Fruit fly (Drosophila melanogaster) whole organism: ENCODE measurements around the gene FipoQ.

Source experiments
- Dll ChIP-seq: fragments of >200 bp; optimal IDR thresholded peaks from 2 replicates; lab custom pipeline; 2017
- EcR ChIP-seq, 2 experiments: fragments of >200 bp; optimal IDR thresholded peaks; 2 replicates each; lab custom pipeline; 2017; ENCODE audit warnings: missing biosample characterization in 2 of 2, missing genetic modification characterization in 2 of 2, missing genetic modification reagents in 2 of 2
- pan ChIP-seq: fragments of >200 bp; optimal IDR thresholded peaks from 2 replicates; lab custom pipeline; 2017
- psq ChIP-seq: fragments of >200 bp; optimal IDR thresholded peaks from 2 replicates; lab custom pipeline; 2017
- usp ChIP-seq: fragments of >200 bp; optimal IDR thresholded peaks from 2 replicates; lab custom pipeline; 2017; ENCODE audit warnings: missing biosample characterization, missing genetic modification characterization, mixed read lengths

DNA sequence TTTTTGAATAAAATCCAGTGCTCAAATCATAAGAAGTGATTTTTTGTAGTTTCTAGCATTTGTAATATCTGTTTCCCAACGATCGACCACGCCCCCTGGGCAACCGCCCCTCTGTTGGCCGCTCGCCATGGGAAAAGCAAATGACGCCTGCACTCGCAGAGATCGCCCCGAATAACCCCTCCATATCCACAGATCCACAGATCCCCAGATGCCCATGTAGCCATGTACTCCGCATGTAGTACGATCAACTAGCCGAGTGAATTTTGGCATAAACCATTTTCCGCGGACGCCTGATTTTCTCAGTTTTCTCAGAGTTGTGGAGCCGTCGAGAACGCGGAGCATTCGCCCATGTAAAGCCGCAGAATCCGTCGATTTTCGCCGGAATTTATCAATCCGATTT, at the start of gene FipoQ:
- TF ChIP-seq usp (GFP tag; lab: Kevin White, UChicago): no peak
- no peak for TF ChIP-seq psq
- TF ChIP-seq EcR (GFP tag; optimal IDR thresholded peaks at IDR 0.05; lab: Kevin White, UChicago): no peak
- no peak for TF ChIP-seq Dll (lab: Kevin White, UChicago)
- no peak for TF ChIP-seq pan (lab: Kevin White, UChicago)
